Worm (Caenorhabditis elegans): ENCODE data around the gene F41C3.8.

F41C3.8 gene

DNA sequence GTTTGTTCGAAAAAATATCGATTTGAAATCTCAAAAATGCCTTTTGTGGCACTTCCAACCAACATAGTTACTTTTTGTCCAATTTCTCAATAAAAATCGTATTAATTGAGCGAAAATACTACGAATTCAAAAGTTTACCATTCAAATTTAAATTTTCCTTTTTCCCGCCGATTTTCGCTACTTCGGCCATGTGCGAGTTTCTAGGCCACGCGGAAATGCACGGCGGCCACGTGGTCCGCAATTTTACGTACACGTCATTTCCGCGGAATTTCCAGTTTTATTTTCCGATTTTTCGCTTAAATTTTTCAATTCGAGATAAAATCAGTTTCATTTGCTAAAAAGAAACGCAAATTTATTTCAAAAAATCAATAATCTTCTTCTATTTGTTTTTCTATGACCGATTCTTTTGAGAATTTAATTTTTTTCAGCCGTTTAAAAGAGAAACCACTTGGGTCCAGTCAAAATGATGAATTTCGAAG, 24.2 kb downstream of the F41C3.8 start, which contains the start of gene eas-1 (continued):
- peak; percentile 27 for TF ChIP-seq ztf-18 (tag; optimal IDR thresholded peaks at IDR 0.05)
- no peak for TF ChIP-seq hsf-1 (GFP tag; IDR thresholded peaks at IDR 0.05)
- no peak for TF ChIP-seq Y56A3A.18 (GFP tag; IDR thresholded peaks at IDR 0.05)
- no peak for TF ChIP-seq T26A5.8 (tag; optimal IDR thresholded peaks at IDR 0.05)
- TF ChIP-seq F37B4.10 (GFP tag; IDR thresholded peaks at IDR 0.05), result no peak
- no peak for TF ChIP-seq sea-2 (GFP tag; IDR thresholded peaks at IDR 0.05)
- peak; percentile 78 for TF ChIP-seq hmg-20 (GFP tag; IDR thresholded peaks at IDR 0.05)
- no peak for TF ChIP-seq nhr-179 (tag; optimal IDR thresholded peaks at IDR 0.05)
- no peak; the same call in none of the 2 replicates for TF ChIP-seq rcor-1 (GFP tag; IDR thresholded peaks at IDR 0.05)
- no peak for TF ChIP-seq mel-28 (tag; optimal IDR thresholded peaks at IDR 0.05; ENCODE audit: borderline replicate concordance)
- peak; percentile 9 for TF ChIP-seq snpc-3.4 (tag; optimal IDR thresholded peaks at IDR 0.05)
- TF ChIP-seq ceh-40 (GFP tag; IDR thresholded peaks at IDR 0.05), result no peak
- TF ChIP-seq ceh-100 (GFP tag; IDR thresholded peaks at IDR 0.05), result peak; percentile 69

DNA sequence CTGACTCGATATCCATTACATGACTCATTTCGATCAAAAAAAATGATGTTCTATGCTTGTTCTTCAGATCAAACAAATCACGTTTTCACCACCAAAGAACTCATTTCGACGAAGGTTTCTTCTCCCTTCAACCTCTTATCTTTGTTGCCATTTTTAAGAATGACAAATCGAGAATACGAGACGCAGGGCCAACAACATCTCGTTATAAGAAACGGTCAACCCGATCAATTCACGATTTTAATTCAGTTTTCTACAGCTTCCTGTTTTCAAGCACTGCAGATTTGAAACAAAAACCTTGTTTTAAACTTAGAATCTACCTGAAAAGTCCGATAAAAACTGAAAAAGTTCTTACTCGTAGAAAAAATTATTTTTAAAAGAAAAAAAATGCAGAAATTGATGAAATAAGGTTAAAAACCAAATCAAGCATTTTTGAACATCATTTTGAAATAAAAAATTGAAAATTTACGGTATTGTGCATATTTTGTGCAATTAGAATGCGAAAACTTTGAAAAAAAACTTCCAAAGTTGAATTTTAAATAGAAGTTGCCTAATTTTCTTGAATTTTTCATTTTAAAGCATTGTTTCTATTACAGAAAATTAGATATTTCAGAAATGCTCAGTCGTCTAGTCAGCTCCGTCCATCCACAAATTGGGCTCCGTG, 25.8 kb downstream of the F41C3.8 start, which contains the start of gene acs-11:
Gene acs-11 (plus strand): TSS at position 611 of the 661 bp plus-strand sequence.
- no peak for TF ChIP-seq B0019.2 (GFP tag; conservative IDR thresholded peaks at IDR 0.05)
- TF ChIP-seq B0336.3 (GFP tag; IDR thresholded peaks at IDR 0.05), result no peak
- TF ChIP-seq F23B12.7 (tag; optimal IDR thresholded peaks at IDR 0.05; ENCODE audit: insufficient read depth), result no peak
- TF ChIP-seq sea-2 (GFP tag; IDR thresholded peaks at IDR 0.05), result no peak
- TF ChIP-seq hmg-1.2 (GFP tag; IDR thresholded peaks at IDR 0.05), result 0 out of 2 replicates have a peak, but pooled peaks have one; percentile 7
- no peak for TF ChIP-seq ekl-4 (GFP tag; IDR thresholded peaks at IDR 0.05)
- TF ChIP-seq lir-1 (GFP tag; conservative IDR thresholded peaks at IDR 0.05), result no peak
- no peak for TF ChIP-seq F37B4.10 (GFP tag; IDR thresholded peaks at IDR 0.05)
- TF ChIP-seq aptf-2 (GFP tag; conservative IDR thresholded peaks at IDR 0.05), result no peak
- no peak for TF ChIP-seq attf-6 (GFP tag; IDR thresholded peaks at IDR 0.05)
- TF ChIP-seq ceh-79 (tag; optimal IDR thresholded peaks at IDR 0.05), result no peak
- TF ChIP-seq F39B2.1 (GFP tag; IDR thresholded peaks at IDR 0.05), result no peak
- TF ChIP-seq zim-3 (tag; optimal IDR thresholded peaks at IDR 0.05), result no peak
- no peak for TF ChIP-seq ztf-6 (GFP tag; IDR thresholded peaks at IDR 0.05)
- no peak for TF ChIP-seq lin-40 (tag; optimal IDR thresholded peaks at IDR 0.05)
- no peak for TF ChIP-seq D2030.7 (GFP tag; IDR thresholded peaks at IDR 0.05)
- TF ChIP-seq egrh-3 (GFP tag; IDR thresholded peaks at IDR 0.05), result no peak
- TF ChIP-seq K11D2.4 (GFP tag; IDR thresholded peaks at IDR 0.05), result no peak
- TF ChIP-seq B0035.1 (tag; optimal IDR thresholded peaks at IDR 0.05), result no peak
- TF ChIP-seq snpc-1.3 (tag; optimal IDR thresholded peaks at IDR 0.05; ENCODE audit: insufficient read depth), result no peak
- no peak for TF ChIP-seq nfyb-1 (GFP tag; IDR thresholded peaks at IDR 0.05)
- no peak for TF ChIP-seq somi-1 (GFP tag; optimal IDR thresholded peaks at IDR 0.05)
- TF ChIP-seq rcor-1 (GFP tag; IDR thresholded peaks at IDR 0.05), result no peak
- TF ChIP-seq repo-1 (tag; optimal IDR thresholded peaks at IDR 0.05), result no peak
- no peak for TF ChIP-seq let-526 (GFP tag; IDR thresholded peaks at IDR 0.05)
- TF ChIP-seq dpff-1 (tag; optimal IDR thresholded peaks at IDR 0.05), result no peak
- TF ChIP-seq ztf-18 (tag; optimal IDR thresholded peaks at IDR 0.05), result no peak
- no peak for TF ChIP-seq mcd-1 (GFP tag; IDR thresholded peaks at IDR 0.05)
- no peak for TF ChIP-seq C17E4.6 (GFP tag; IDR thresholded peaks at IDR 0.05)
- TF ChIP-seq efl-1 (GFP tag; optimal IDR thresholded peaks at IDR 0.05), result no peak
- TF ChIP-seq ztf-25 (GFP tag; IDR thresholded peaks at IDR 0.05), result no peak
- TF ChIP-seq nhr-80 (tag; optimal IDR thresholded peaks at IDR 0.05), result peak; percentile 45
- TF ChIP-seq nhr-179 (tag; optimal IDR thresholded peaks at IDR 0.05), result no peak
- TF ChIP-seq hrde-1 (tag; optimal IDR thresholded peaks at IDR 0.05; ENCODE audit: borderline replicate concordance), result no peak
- no peak for TF ChIP-seq tbx-9 (tag; optimal IDR thresholded peaks at IDR 0.05; ENCODE audit: borderline replicate concordance)
- TF ChIP-seq F10E7.11 (tag; optimal IDR thresholded peaks at IDR 0.05), result no peak
- TF ChIP-seq cebp-1 (GFP tag; IDR thresholded peaks at IDR 0.05), result no peak
- TF ChIP-seq cebp-1 (tag; optimal IDR thresholded peaks at IDR 0.05), result peak; percentile 0
- no peak for TF ChIP-seq T26A5.8 (tag; optimal IDR thresholded peaks at IDR 0.05)
